Fruit fly (Drosophila melanogaster): ENCODE data around the gene CG1965.

The CG1965 gene

DNA sequence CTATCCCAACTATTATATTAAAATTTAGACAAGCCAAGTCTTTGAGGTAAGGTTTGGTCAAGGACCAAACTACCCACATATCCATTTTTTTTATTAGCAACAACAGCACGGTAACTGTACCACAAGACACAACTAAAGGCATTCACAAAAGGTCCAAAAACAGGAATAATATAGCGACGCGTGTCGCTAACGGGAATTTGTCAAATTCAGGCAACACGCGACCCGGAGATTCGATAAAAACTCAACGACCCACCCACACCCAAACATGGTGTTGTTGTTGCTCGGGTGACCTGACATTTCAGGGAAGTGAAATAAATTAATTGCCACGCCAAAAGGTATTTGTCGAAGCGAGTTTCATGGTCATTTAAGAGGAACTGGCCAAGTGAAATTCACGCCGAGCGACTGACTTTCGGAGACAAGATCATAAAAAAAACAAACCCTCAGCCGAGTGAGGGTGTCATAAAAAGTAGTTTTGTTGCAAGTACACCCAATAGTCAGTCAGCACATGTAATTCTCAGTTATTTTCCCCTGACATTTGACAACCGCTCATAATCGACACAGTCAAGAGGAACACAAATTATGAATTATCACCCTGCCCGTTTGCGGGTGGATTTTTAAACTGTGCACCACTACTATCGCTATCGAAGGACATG lies 44.1 kb downstream of the CG1965 start:
- TF ChIP-seq CG8478 (optimal IDR thresholded peaks at IDR 0.05) (no peak), CTCF (optimal IDR thresholded peaks at IDR 0.05) (no peak)

DNA sequence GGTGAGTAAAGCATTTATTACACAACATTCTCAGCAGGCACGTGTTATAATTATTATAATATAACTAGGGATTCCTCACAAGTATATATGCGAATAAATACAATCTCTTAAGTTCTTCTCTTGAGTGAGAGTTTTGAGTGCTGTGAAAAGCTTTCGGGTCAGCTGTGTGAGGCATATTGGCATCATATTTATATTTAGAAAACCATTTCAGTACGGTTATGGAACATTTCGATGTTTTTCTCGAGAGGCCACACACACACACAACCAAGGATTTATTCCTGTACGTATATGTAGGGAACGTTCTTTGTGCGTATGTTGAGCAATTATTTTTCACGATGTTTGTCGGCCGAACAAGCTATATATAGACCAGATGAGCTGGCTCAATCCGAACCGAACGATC lies 45.8 kb downstream of the CG1965 start:
- TF ChIP-seq CTCF (optimal IDR thresholded peaks at IDR 0.05), result no peak
- TF ChIP-seq CG8478 (optimal IDR thresholded peaks at IDR 0.05), result no peak

DNA sequence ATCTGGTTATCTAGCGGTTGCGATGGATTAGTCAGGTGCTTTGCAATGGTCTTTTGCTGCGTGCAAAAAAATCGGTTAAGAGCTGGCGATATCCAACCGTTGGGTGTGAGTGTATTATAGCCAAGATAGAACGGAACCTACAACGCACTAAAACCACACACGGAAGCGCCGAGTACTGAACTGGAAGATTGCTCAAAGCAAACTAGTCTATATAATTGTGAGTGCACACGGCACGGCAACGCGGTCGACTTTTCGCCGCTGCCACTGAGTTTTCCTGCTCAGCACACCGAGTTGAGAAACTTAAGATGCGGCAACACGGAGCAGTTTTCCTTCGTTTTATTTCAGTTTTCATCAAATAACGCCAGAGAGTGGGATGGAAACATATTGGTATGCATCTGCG lies 49.3 kb downstream of the CG1965 start:
- TF ChIP-seq CG8478 (optimal IDR thresholded peaks at IDR 0.05) (no peak), CTCF (optimal IDR thresholded peaks at IDR 0.05) (no peak)

DNA sequence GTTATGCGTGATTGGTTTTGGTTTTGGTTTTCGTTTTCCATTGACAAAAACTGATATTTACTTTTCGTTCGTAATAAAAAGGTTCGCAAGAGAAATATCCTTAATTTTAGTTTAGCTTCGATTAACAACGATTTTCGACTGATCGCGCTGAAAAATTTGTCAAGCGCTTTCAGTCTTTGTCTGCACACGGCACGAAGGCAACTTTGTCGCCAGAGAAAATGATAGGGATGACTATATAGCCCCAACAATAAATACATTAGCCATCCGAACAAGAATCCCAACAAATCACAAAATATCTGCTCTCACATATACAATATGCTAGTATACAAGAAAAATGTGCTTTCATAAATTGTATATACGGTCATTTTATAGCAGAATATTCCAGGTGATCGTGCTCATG lies 50.4 kb downstream of the CG1965 start, which contains the start of gene Mlp84B:
Gene Mlp84B, minus strand, starts transcription at position 143 of the 400 bp plus-strand sequence.
- TF ChIP-seq CTCF (optimal IDR thresholded peaks at IDR 0.05) (no peak), CG8478 (optimal IDR thresholded peaks at IDR 0.05) (no peak)

Data from S2 (cell line).